Worm (Caenorhabditis elegans): Measurements from ENCODE around the gene srd-50.

DNA sequence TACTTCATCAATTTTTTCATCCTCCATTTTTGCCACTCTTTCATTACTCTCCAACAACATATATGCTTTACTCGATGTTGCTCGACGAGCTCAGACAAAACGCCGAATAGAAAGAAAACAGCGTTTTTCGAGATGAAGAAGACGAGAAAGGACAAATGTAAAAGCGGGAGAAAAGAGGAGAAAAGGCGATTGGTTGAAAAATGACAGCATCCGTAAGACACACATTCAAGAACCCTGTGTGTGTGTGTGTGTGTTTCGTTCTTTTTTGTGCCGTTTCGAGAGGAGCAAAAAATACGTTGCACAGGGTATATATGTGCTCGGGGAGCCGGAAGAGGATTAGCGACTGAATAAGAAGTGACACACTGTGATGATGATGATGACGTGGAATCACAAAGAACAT lies 12.2 kb upstream of the srd-50 start:
- no peak for TF ChIP-seq ama-1 (optimal IDR thresholded peaks at IDR 0.05)
- TF ChIP-seq tra-4 (tag; optimal IDR thresholded peaks at IDR 0.05), result no peak
- TF ChIP-seq flt-1 (GFP tag; IDR thresholded peaks at IDR 0.05), result no peak
- no peak for TF ChIP-seq tbx-37 (GFP tag; conservative IDR thresholded peaks at IDR 0.05)
- no peak for TF ChIP-seq hmg-4 (GFP tag; optimal IDR thresholded peaks at IDR 0.05)
- TF ChIP-seq aly-1 (tag; optimal IDR thresholded peaks at IDR 0.05), result no peak
- TF ChIP-seq tbx-11 (GFP tag; IDR thresholded peaks at IDR 0.05), result no peak
- no peak for TF ChIP-seq scrt-1 (GFP tag; IDR thresholded peaks at IDR 0.05)
